Fruit fly (Drosophila melanogaster): Measurements from ENCODE around the gene CG31823.

CG31823 gene

dm6 chr2L:15912008-15912900, 11.9 kb upstream of the CG31823 start (continued):
- peak; percentile 65 for TF ChIP-seq CG31627 (GFP tag; optimal IDR thresholded peaks at IDR 0.05)
- TF ChIP-seq net (GFP tag; optimal IDR thresholded peaks at IDR 0.05): peak; percentile 85
- TF ChIP-seq CG3032 (tag; optimal IDR thresholded peaks at IDR 0.05): peak; percentile 69
- TF ChIP-seq CG6808 (GFP tag; optimal IDR thresholded peaks at IDR 0.05): peak; percentile 43
- no peak for TF ChIP-seq CG9139 (GFP tag; optimal IDR thresholded peaks at IDR 0.05)
- peak; percentile 77 for TF ChIP-seq Hr39 (GFP tag; optimal IDR thresholded peaks at IDR 0.05)
- TF ChIP-seq CG6792 (GFP tag; optimal IDR thresholded peaks at IDR 0.05): peak; percentile 78
- peak; percentile 67 for TF ChIP-seq CG11762 (GFP tag; optimal IDR thresholded peaks at IDR 0.05; ENCODE audit: insufficient read depth)
- peak; percentile 99 for TF ChIP-seq vri (GFP tag; optimal IDR thresholded peaks at IDR 0.05)
- peak; percentile 70 for TF ChIP-seq CG4318 (GFP tag; optimal IDR thresholded peaks at IDR 0.05)
- no peak for TF ChIP-seq Hr38 (GFP tag; optimal IDR thresholded peaks at IDR 0.05)
- TF ChIP-seq CG34406 (GFP tag; optimal IDR thresholded peaks at IDR 0.05): peak; percentile 85
- TF ChIP-seq CG3919 (GFP tag; optimal IDR thresholded peaks at IDR 0.05): peak; percentile 69
- TF ChIP-seq CG11294 (GFP tag; IDR thresholded peaks at IDR 0.05): peak; percentile 80; the same call in 1 of the 2 replicates
- peak; percentile 69 for TF ChIP-seq Gug (GFP tag; IDR thresholded peaks at IDR 0.05)
- TF ChIP-seq CG6276 (GFP tag; optimal IDR thresholded peaks at IDR 0.05): peak; percentile 65
- peak; percentile 94 for TF ChIP-seq Eip78C (GFP tag)
- peak; percentile 68 for TF ChIP-seq CG8319 (GFP tag; optimal IDR thresholded peaks at IDR 0.05)
- peak; percentile 34 for TF ChIP-seq dsx (GFP tag; optimal IDR thresholded peaks at IDR 0.05; ENCODE audit: poor library complexity, severe bottlenecking)
- TF ChIP-seq Sox15 (GFP tag; optimal IDR thresholded peaks at IDR 0.05): peak; percentile 77
- peak; percentile 67 for TF ChIP-seq pdm3 (GFP tag; optimal IDR thresholded peaks at IDR 0.05)
- TF ChIP-seq dac (GFP tag; optimal IDR thresholded peaks at IDR 0.05): peak; percentile 49
- TF ChIP-seq spab (GFP tag; optimal IDR thresholded peaks at IDR 0.05): no peak
- TF ChIP-seq Met (GFP tag; optimal IDR thresholded peaks at IDR 0.05): peak; percentile 19
- peak; percentile 84 for TF ChIP-seq esn (GFP tag; optimal IDR thresholded peaks at IDR 0.05)
- no peak for TF ChIP-seq CG6854 (GFP tag; optimal IDR thresholded peaks at IDR 0.05)
- no peak for TF ChIP-seq CG1621 (tag; optimal IDR thresholded peaks at IDR 0.05)
- TF ChIP-seq svp (GFP tag): peak; percentile 49
- peak; percentile 59 for TF ChIP-seq CG16779 (tag; optimal IDR thresholded peaks at IDR 0.05)

- TF ChIP-seq vri (GFP tag; optimal IDR thresholded peaks at IDR 0.05) (peak; percentile 50), CG9139 (GFP tag; optimal IDR thresholded peaks at IDR 0.05) (no peak), Eip93F (GFP tag; optimal IDR thresholded peaks at IDR 0.05) (peak; percentile 84), CG10631 (GFP tag; optimal IDR thresholded peaks at IDR 0.05) (no peak), Blimp-1 (GFP tag; optimal IDR thresholded peaks at IDR 0.05) (peak; percentile 98), Met (GFP tag; optimal IDR thresholded peaks at IDR 0.05) (peak; percentile 80), svp (GFP tag) (peak; percentile 100), dac (GFP tag; optimal IDR thresholded peaks at IDR 0.05) (no peak)
Observed at dm6 chr2L:15911591-15912007, 11.3 kb upstream of the CG31823 start.

dm6 chr2L:15910937-15911590, 10.7 kb upstream of the CG31823 start:
- peak; percentile 98 for TF ChIP-seq topi (GFP tag; optimal IDR thresholded peaks at IDR 0.05)
- peak; percentile 97 for TF ChIP-seq CG34406 (GFP tag; optimal IDR thresholded peaks at IDR 0.05)
- TF ChIP-seq CG6854 (GFP tag; optimal IDR thresholded peaks at IDR 0.05): peak; percentile 73
- peak; percentile 94 for TF ChIP-seq spab (GFP tag; optimal IDR thresholded peaks at IDR 0.05)
- TF ChIP-seq Hr39 (GFP tag; optimal IDR thresholded peaks at IDR 0.05): peak; percentile 99
- peak; percentile 22 for TF ChIP-seq Hr38 (GFP tag; optimal IDR thresholded peaks at IDR 0.05)
- peak; percentile 89 for TF ChIP-seq CG4318 (GFP tag; optimal IDR thresholded peaks at IDR 0.05)
- TF ChIP-seq Met (GFP tag; optimal IDR thresholded peaks at IDR 0.05): peak; percentile 97
- TF ChIP-seq Hr4 (GFP tag; optimal IDR thresholded peaks at IDR 0.05): peak; percentile 99
- peak; percentile 96 for TF ChIP-seq CG6163 (GFP tag; IDR thresholded peaks at IDR 0.05)
- TF ChIP-seq Blimp-1 (GFP tag; optimal IDR thresholded peaks at IDR 0.05): peak; percentile 100
- peak; percentile 97 for TF ChIP-seq CG1621 (tag; optimal IDR thresholded peaks at IDR 0.05)
- peak; percentile 95 for TF ChIP-seq CG15336 (GFP tag; IDR thresholded peaks at IDR 0.05)
- peak; percentile 93 for TF ChIP-seq fd85E (GFP tag; optimal IDR thresholded peaks at IDR 0.05)
- TF ChIP-seq Sox102F (GFP tag; optimal IDR thresholded peaks at IDR 0.05): peak; percentile 98
- TF ChIP-seq CG6276 (GFP tag; optimal IDR thresholded peaks at IDR 0.05): peak; percentile 83
- TF ChIP-seq Eip78C (GFP tag): peak; percentile 99
- TF ChIP-seq salr (GFP tag; optimal IDR thresholded peaks at IDR 0.05): peak; percentile 92
- peak; percentile 86 for TF ChIP-seq dac (GFP tag; optimal IDR thresholded peaks at IDR 0.05)
- peak; percentile 97 for TF ChIP-seq cyc (GFP tag; optimal IDR thresholded peaks at IDR 0.05)
- TF ChIP-seq CG11762 (GFP tag; optimal IDR thresholded peaks at IDR 0.05; ENCODE audit: insufficient read depth): peak; percentile 94
- peak; percentile 91 for TF ChIP-seq dsx (GFP tag; optimal IDR thresholded peaks at IDR 0.05; ENCODE audit: poor library complexity, severe bottlenecking)
- peak; percentile 95 for TF ChIP-seq CG11902 (GFP tag; optimal IDR thresholded peaks at IDR 0.05)
- TF ChIP-seq lz (GFP tag; optimal IDR thresholded peaks at IDR 0.05): peak; percentile 99

Measured in whole organism, prepupa.